Fruit fly (Drosophila melanogaster): ENCODE results near the gene Sac1.

Sac1 gene

DNA sequence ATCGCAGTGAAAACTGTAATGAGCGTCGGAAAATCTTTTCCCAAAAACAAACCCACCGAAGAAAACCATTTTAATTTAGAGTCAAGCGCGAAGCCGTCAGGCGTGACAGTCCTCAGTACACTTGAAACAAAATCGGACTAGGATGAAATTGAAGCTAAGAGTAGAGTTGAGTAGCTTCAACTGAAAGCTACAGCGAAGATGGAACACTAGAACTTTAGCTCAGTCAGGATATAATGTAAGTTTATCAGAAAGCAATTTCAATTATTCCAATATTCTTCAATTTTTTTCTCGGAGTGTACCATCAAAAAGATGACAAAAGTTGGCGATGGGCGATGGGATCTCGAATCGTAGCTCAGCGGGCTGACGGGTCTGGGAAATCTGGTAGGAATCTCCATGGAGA lies 31.2 kb upstream of the Sac1 start (continued):
- TF ChIP-seq HmgZ (tag; optimal IDR thresholded peaks at IDR 0.05) = no peak
- TF ChIP-seq Kr (GFP tag; optimal IDR thresholded peaks at IDR 0.05) = no peak
- peak; percentile 54 for TF ChIP-seq trem (tag; optimal IDR thresholded peaks at IDR 0.05)
- TF ChIP-seq fd96Cb (tag; optimal IDR thresholded peaks at IDR 0.05) = peak; percentile 67
- peak; percentile 29 for TF ChIP-seq HHEX (GFP tag; optimal IDR thresholded peaks at IDR 0.05)
- TF ChIP-seq Taf1 (GFP tag; IDR thresholded peaks at IDR 0.05) = no peak
- peak; percentile 66 for TF ChIP-seq dmrt99B (tag; optimal IDR thresholded peaks at IDR 0.05)
- TF ChIP-seq CG1832 (GFP tag; optimal IDR thresholded peaks at IDR 0.05) = no peak
- TF ChIP-seq al (GFP tag; IDR thresholded peaks at IDR 0.05) = no peak
- peak; percentile 70 for TF ChIP-seq CG11504 (tag; optimal IDR thresholded peaks at IDR 0.05)
- TF ChIP-seq sug (tag; optimal IDR thresholded peaks at IDR 0.05) = no peak
- TF ChIP-seq NfI (GFP tag; optimal IDR thresholded peaks at IDR 0.05) = peak; percentile 13
- TF ChIP-seq CG33213 (GFP tag; optimal IDR thresholded peaks at IDR 0.05) = peak; percentile 33
- TF ChIP-seq gsb-n (tag; optimal IDR thresholded peaks at IDR 0.05) = peak; percentile 58
- TF ChIP-seq dan (GFP tag; IDR thresholded peaks at IDR 0.05) = no peak
- peak; percentile 9 for TF ChIP-seq CG9727 (GFP tag; optimal IDR thresholded peaks at IDR 0.05)
- no peak for TF ChIP-seq CG7357 (GFP tag; IDR thresholded peaks at IDR 0.05)
- TF ChIP-seq dimm (GFP tag; IDR thresholded peaks at IDR 0.05) = peak; percentile 33; the same call in 1 of the 2 replicates
- TF ChIP-seq bcd (GFP tag; optimal IDR thresholded peaks at IDR 0.05) = peak; percentile 18
- no peak for TF ChIP-seq Lpt (GFP tag; optimal IDR thresholded peaks at IDR 0.05)
- no peak for TF ChIP-seq gt (GFP tag; IDR thresholded peaks at IDR 0.05)
- TF ChIP-seq lbe (GFP tag; optimal IDR thresholded peaks at IDR 0.05) = no peak
- TF ChIP-seq CTCF (GFP tag; optimal IDR thresholded peaks at IDR 0.05) = no peak
- no peak for TF ChIP-seq mam (GFP tag; optimal IDR thresholded peaks at IDR 0.05)
- TF ChIP-seq ase (GFP tag; IDR thresholded peaks at IDR 0.05) = no peak
- TF ChIP-seq vvl (GFP tag; IDR thresholded peaks at IDR 0.05) = peak; percentile 71
- TF ChIP-seq CG11695 (GFP tag; IDR thresholded peaks at IDR 0.05) = peak; percentile 45; the same call in 1 of the 3 replicates
- no peak for TF ChIP-seq chinmo (GFP tag; IDR thresholded peaks at IDR 0.05; ENCODE audit: partially characterized antibody)
- TF ChIP-seq CG2116 (GFP tag; optimal IDR thresholded peaks at IDR 0.05) = no peak
- peak in 1 of 2 experiments; percentile 46 for TF ChIP-seq Hr51 (GFP tag; optimal IDR thresholded peaks at IDR 0.05)
- peak; percentile 64; the same call in 1 of the 2 replicates for TF ChIP-seq HLH3B (GFP tag; IDR thresholded peaks at IDR 0.05)
- no peak for TF ChIP-seq sd (tag; optimal IDR thresholded peaks at IDR 0.05)
- no peak for TF ChIP-seq stwl (tag; optimal IDR thresholded peaks at IDR 0.05)
- TF ChIP-seq rib (GFP tag; IDR thresholded peaks at IDR 0.05) = no peak
- TF ChIP-seq CG1024 (GFP tag; IDR thresholded peaks at IDR 0.05) = peak; percentile 58; the same call in 1 of the 2 replicates
- TF ChIP-seq row (GFP tag; IDR thresholded peaks at IDR 0.05) = peak; percentile 50; the same call in 2 of the 3 replicates
- TF ChIP-seq CG4820 (GFP tag; optimal IDR thresholded peaks at IDR 0.05) = peak; percentile 63
- TF ChIP-seq Xrp1 (GFP tag; IDR thresholded peaks at IDR 0.05) = peak; percentile 70
- TF ChIP-seq CG15601 (tag; optimal IDR thresholded peaks at IDR 0.05) = peak; percentile 29
- no peak for TF ChIP-seq jigr1 (GFP tag; IDR thresholded peaks at IDR 0.05)
- TF ChIP-seq ranshi (GFP tag; IDR thresholded peaks at IDR 0.05) = peak; percentile 55; the same call in 1 of the 2 replicates
- no peak for TF ChIP-seq fd102C (GFP tag; optimal IDR thresholded peaks at IDR 0.05)
- TF ChIP-seq D (optimal IDR thresholded peaks at IDR 0.05) = no peak
- peak; percentile 48 for TF ChIP-seq D (GFP tag; optimal IDR thresholded peaks at IDR 0.05)
- peak; percentile 45 for TF ChIP-seq CG30403 (GFP tag; optimal IDR thresholded peaks at IDR 0.05)
- TF ChIP-seq CG17361 (GFP tag; IDR thresholded peaks at IDR 0.05) = peak; percentile 43; the same call in 2 of the 3 replicates
- no peak for TF ChIP-seq Myb (GFP tag; optimal IDR thresholded peaks at IDR 0.05)
- no peak for TF ChIP-seq Atf-2 (GFP tag; optimal IDR thresholded peaks at IDR 0.05)
- peak; percentile 64 for TF ChIP-seq CG2712 (tag; optimal IDR thresholded peaks at IDR 0.05)
- TF ChIP-seq Max (GFP tag; optimal IDR thresholded peaks at IDR 0.05) = peak; percentile 14
- no peak for TF ChIP-seq gcm2 (GFP tag; optimal IDR thresholded peaks at IDR 0.05)
- peak; percentile 4 for TF ChIP-seq CG12071 (GFP tag; optimal IDR thresholded peaks at IDR 0.05)

All from whole organism, embryonic.